Comparison of ENCODE assay signal across 4 worm cellular contexts in genomic region chrII:7814915-7815314, ce11.
TF ChIP-seq lines count a peak whose summit lies in the region.

No protein-coding gene starts in this region.

TF ChIP-seq in whole organism, L2 larva, 48 proteins besides CTCF, POLR2A, EP300 and RAD21:
- TF ChIP-seq fos-1 (tag; optimal IDR thresholded peaks at IDR 0.05; lab: Kevin White, UChicago) = peak; percentile 49
- TF ChIP-seq skn-1 (tag; optimal IDR thresholded peaks at IDR 0.05; lab: Kevin White, UChicago) = peak; percentile 30
- TF ChIP-seq ztf-4 (tag; optimal IDR thresholded peaks at IDR 0.05; lab: Kevin White, UChicago) = no peak

TF ChIP-seq in whole organism, L3 larva, 47 proteins besides CTCF, POLR2A, EP300 and RAD21:
- TF ChIP-seq pha-4 (tag; optimal IDR thresholded peaks at IDR 0.05; lab: Kevin White, UChicago) = peak; percentile 39
- TF ChIP-seq pqm-1 (tag; optimal IDR thresholded peaks at IDR 0.05; lab: Kevin White, UChicago) = peak; percentile 50
- TF ChIP-seq elt-2 (tag; optimal IDR thresholded peaks at IDR 0.05; lab: Kevin White, UChicago) = peak; percentile 89
- no peak for TF ChIP-seq sea-2 (GFP tag; optimal IDR thresholded peaks at IDR 0.05; lab: Kevin White, UChicago)

TF ChIP-seq in whole organism, L4 larva, 104 proteins besides CTCF, POLR2A, EP300 and RAD21 (continues in another document):
- TF ChIP-seq nhr-28 (tag; optimal IDR thresholded peaks at IDR 0.05; lab: Kevin White, UChicago) (peak; percentile 73), ceh-32 (tag; optimal IDR thresholded peaks at IDR 0.05; lab: Kevin White, UChicago; ENCODE audit: poor library complexity) (no peak), pqm-1 (tag; optimal IDR thresholded peaks at IDR 0.05; lab: Kevin White, UChicago) (peak; percentile 89), php-3 (GFP tag; IDR thresholded peaks at IDR 0.05; lab: Robert Waterston, UW) (peak; percentile 96), hmg-1.1 (GFP tag; IDR thresholded peaks at IDR 0.05; lab: Robert Waterston, UW) (no peak), mep-1 (tag; optimal IDR thresholded peaks at IDR 0.05; lab: Kevin White, UChicago) (no peak), D1046.2 (GFP tag; IDR thresholded peaks at IDR 0.05; lab: Robert Waterston, UW) (no peak), nhr-42 (GFP tag; IDR thresholded peaks at IDR 0.05; lab: Robert Waterston, UW) (no peak), lsy-2 (tag; optimal IDR thresholded peaks at IDR 0.05; lab: Kevin White, UChicago) (peak in 1 of 2 experiments; percentile 10), snpc-4 (tag; optimal IDR thresholded peaks at IDR 0.05; lab: Kevin White, UChicago) (no peak), dve-1 (tag; optimal IDR thresholded peaks at IDR 0.05; lab: Kevin White, UChicago; ENCODE audit: insufficient read depth) (peak; percentile 93), lin-38 (GFP tag; IDR thresholded peaks at IDR 0.05; lab: Robert Waterston, UW) (no peak), rbr-2 (tag; optimal IDR thresholded peaks at IDR 0.05; lab: Kevin White, UChicago) (no peak), lim-7 (GFP tag; IDR thresholded peaks at IDR 0.05; lab: Robert Waterston, UW) (no peak), unc-39 (tag; optimal IDR thresholded peaks at IDR 0.05; lab: Kevin White, UChicago) (no peak), aha-1 (tag; lab: Kevin White, UChicago) (peak; percentile 57), madf-9 (GFP tag; conservative IDR thresholded peaks at IDR 0.05; lab: Robert Waterston, UW) (no peak), pha-4 (GFP tag; IDR thresholded peaks at IDR 0.05; lab: Robert Waterston, UW) (no peak), pha-4 (tag; optimal IDR thresholded peaks at IDR 0.05; lab: Kevin White, UChicago) (no peak), zfp-2 (tag; optimal IDR thresholded peaks at IDR 0.05; lab: Kevin White, UChicago) (no peak), daf-8 (GFP tag; IDR thresholded peaks at IDR 0.05; lab: Robert Waterston, UW) (no peak), lin-1 (GFP tag; IDR thresholded peaks at IDR 0.05; lab: Robert Waterston, UW) (no peak), nhr-6 (tag; optimal IDR thresholded peaks at IDR 0.05; lab: Kevin White, UChicago) (no peak), Y75B8A.6 (GFP tag; IDR thresholded peaks at IDR 0.05; lab: Robert Waterston, UW) (no peak), R02D3.7 (tag; optimal IDR thresholded peaks at IDR 0.05; lab: Kevin White, UChicago) (no peak), F49E8.2 (tag; optimal IDR thresholded peaks at IDR 0.05; lab: Kevin White, UChicago; ENCODE audit: borderline replicate concordance) (no peak), nhr-237 (tag; optimal IDR thresholded peaks at IDR 0.05; lab: Kevin White, UChicago) (no peak), Y105C5A.15 (GFP tag; IDR thresholded peaks at IDR 0.05; lab: Robert Waterston, UW) (no peak), tra-1 (GFP tag; IDR thresholded peaks at IDR 0.05; lab: Robert Waterston, UW) (peak; percentile 84), egl-27 (tag; optimal IDR thresholded peaks at IDR 0.05; lab: Kevin White, UChicago) (no peak), nhr-77 (tag; optimal IDR thresholded peaks at IDR 0.05; lab: Kevin White, UChicago) (peak; percentile 40), daf-16 (GFP tag; optimal IDR thresholded peaks at IDR 0.05; lab: Kevin White, UChicago) (no peak), daf-16 (tag; optimal IDR thresholded peaks at IDR 0.05; lab: Kevin White, UChicago) (peak; percentile 90), ztf-7 (tag; optimal IDR thresholded peaks at IDR 0.05; lab: Kevin White, UChicago) (no peak), nhr-48 (tag; optimal IDR thresholded peaks at IDR 0.05; lab: Kevin White, UChicago) (peak; percentile 34), unc-62 (GFP tag; optimal IDR thresholded peaks at IDR 0.05 in 1 of 2; lab: Kevin White, UChicago) (peak; percentile 8 to 73), unc-62 (tag; optimal IDR thresholded peaks at IDR 0.05; lab: Kevin White, UChicago) (no peak), daf-19 (GFP tag; conservative IDR thresholded peaks at IDR 0.05; lab: Robert Waterston, UW) (no peak), hlh-11 (tag; optimal IDR thresholded peaks at IDR 0.05; lab: Kevin White, UChicago) (peak; percentile 86), dmd-9 (GFP tag; IDR thresholded peaks at IDR 0.05; lab: Robert Waterston, UW) (no peak), hlh-30 (tag; optimal IDR thresholded peaks at IDR 0.05; lab: Kevin White, UChicago; ENCODE audit: insufficient read depth) (peak; percentile 7), skn-1 (tag; optimal IDR thresholded peaks at IDR 0.05; lab: Kevin White, UChicago) (no peak), ceh-82 (tag; optimal IDR thresholded peaks at IDR 0.05; lab: Kevin White, UChicago) (no peak), sdz-12 (GFP tag; optimal IDR thresholded peaks at IDR 0.05; lab: Kevin White, UChicago) (no peak), spr-3 (GFP tag; optimal IDR thresholded peaks at IDR 0.05; lab: Kevin White, UChicago) (no peak)

TF ChIP-seq in whole organism, young adult, 124 proteins besides CTCF, POLR2A, EP300 and RAD21:
- peak; percentile 84 for TF ChIP-seq nhr-80 (tag; optimal IDR thresholded peaks at IDR 0.05; lab: Kevin White, UChicago)
- no peak for TF ChIP-seq lin-40 (tag; optimal IDR thresholded peaks at IDR 0.05; lab: Kevin White, UChicago)
- no peak for TF ChIP-seq snpc-4 (GFP tag; optimal IDR thresholded peaks at IDR 0.05; lab: Kevin White, UChicago)
- no peak for TF ChIP-seq snpc-4 (tag; optimal IDR thresholded peaks at IDR 0.05; lab: Kevin White, UChicago)
- TF ChIP-seq let-607 (tag; optimal IDR thresholded peaks at IDR 0.05; lab: Kevin White, UChicago) = peak in 1 of 2 experiments; percentile 17
- TF ChIP-seq ekl-4 (GFP tag; IDR thresholded peaks at IDR 0.05; lab: Robert Waterston, UW) = no peak
- no peak for TF ChIP-seq ztf-22 (GFP tag; optimal IDR thresholded peaks at IDR 0.05; lab: Kevin White, UChicago)
- no peak for TF ChIP-seq F37B4.10 (GFP tag; IDR thresholded peaks at IDR 0.05; lab: Robert Waterston, UW)
- no peak for TF ChIP-seq madf-6 (GFP tag; IDR thresholded peaks at IDR 0.05; lab: Robert Waterston, UW)
- TF ChIP-seq unc-62 (GFP tag; optimal IDR thresholded peaks at IDR 0.05; lab: Kevin White, UChicago) = peak; percentile 97
- TF ChIP-seq chd-7 (tag; optimal IDR thresholded peaks at IDR 0.05; lab: Kevin White, UChicago) = no peak
- no peak for TF ChIP-seq hlh-26 (GFP tag; conservative IDR thresholded peaks at IDR 0.05; lab: Robert Waterston, UW)
- no peak for TF ChIP-seq ccch-3 (GFP tag; optimal IDR thresholded peaks at IDR 0.05; lab: Kevin White, UChicago)
- TF ChIP-seq cebp-1 (GFP tag; IDR thresholded peaks at IDR 0.05; lab: Robert Waterston, UW) = no peak
- peak; percentile 17 for TF ChIP-seq cebp-1 (tag; optimal IDR thresholded peaks at IDR 0.05; lab: Kevin White, UChicago)
- TF ChIP-seq dox-1 (GFP tag; IDR thresholded peaks at IDR 0.05; lab: Robert Waterston, UW) = peak; percentile 6; the same call in 1 of the 2 replicates
